Worm (Caenorhabditis elegans): ENCODE data around the gene anoh-2.

ce11 chrIV:14612547-14613329 lies 45.4 kb upstream of the anoh-2 start:
- TF ChIP-seq ama-1 (optimal IDR thresholded peaks at IDR 0.05), result no peak
- no peak for TF ChIP-seq ceh-13 (GFP tag; optimal IDR thresholded peaks at IDR 0.05)
- TF ChIP-seq flt-1 (GFP tag; IDR thresholded peaks at IDR 0.05), result no peak
- no peak for TF ChIP-seq scrt-1 (GFP tag; IDR thresholded peaks at IDR 0.05)
- TF ChIP-seq hmg-4 (GFP tag; optimal IDR thresholded peaks at IDR 0.05), result no peak
- no peak for TF ChIP-seq sea-1 (GFP tag; conservative IDR thresholded peaks at IDR 0.05)
- TF ChIP-seq tra-4 (tag; optimal IDR thresholded peaks at IDR 0.05), result no peak
- no peak for TF ChIP-seq ets-7 (tag; optimal IDR thresholded peaks at IDR 0.05)
- no peak for TF ChIP-seq tbx-37 (GFP tag; conservative IDR thresholded peaks at IDR 0.05)

Data from whole organism, early embryonic.